Fruit fly (Drosophila melanogaster): ENCODE measurements around the gene CG15024.

The CG15024 gene

dm6 chr3L:4477656-4478254 lies 14.1 kb upstream of the CG15024 start:
- TF ChIP-seq CG9705 (GFP tag; optimal IDR thresholded peaks at IDR 0.05), result no peak
- TF ChIP-seq fru (GFP tag; optimal IDR thresholded peaks at IDR 0.05), result no peak
- TF ChIP-seq HLH106 (tag; optimal IDR thresholded peaks at IDR 0.05), result no peak
- no peak for TF ChIP-seq Hnf4 (GFP tag; optimal IDR thresholded peaks at IDR 0.05)
- TF ChIP-seq br (GFP tag; optimal IDR thresholded peaks at IDR 0.05), result no peak
- no peak for TF ChIP-seq Hr83 (GFP tag; optimal IDR thresholded peaks at IDR 0.05; ENCODE audit: poor library complexity, severe bottlenecking)
- no peak for TF ChIP-seq Sp1 (GFP tag; optimal IDR thresholded peaks at IDR 0.05)
- TF ChIP-seq CrebA (GFP tag; optimal IDR thresholded peaks at IDR 0.05; ENCODE audit: borderline replicate concordance), result no peak
- no peak for TF ChIP-seq foxo (GFP tag; optimal IDR thresholded peaks at IDR 0.05)
- no peak for TF ChIP-seq GATAd (GFP tag; optimal IDR thresholded peaks at IDR 0.05)
- TF ChIP-seq psq (GFP tag; optimal IDR thresholded peaks at IDR 0.05), result no peak
- TF ChIP-seq sage (GFP tag; optimal IDR thresholded peaks at IDR 0.05), result no peak
- no peak for TF ChIP-seq woc (GFP tag; optimal IDR thresholded peaks at IDR 0.05)
- no peak for TF ChIP-seq Abd-B (GFP tag; optimal IDR thresholded peaks at IDR 0.05)
- TF ChIP-seq Dfd (GFP tag; optimal IDR thresholded peaks at IDR 0.05), result no peak

- TF ChIP-seq Jra (GFP tag; optimal IDR thresholded peaks at IDR 0.05) (no peak), lola (GFP tag; optimal IDR thresholded peaks at IDR 0.05) (no peak), h (GFP tag; optimal IDR thresholded peaks at IDR 0.05) (no peak), Dif (GFP tag; optimal IDR thresholded peaks at IDR 0.05; ENCODE audit: partially characterized antibody) (no peak)
These were observed 12.1 kb upstream of the CG15024 start for dm6 chr3L:4475704-4476103.

- TF ChIP-seq OdsH (GFP tag; optimal IDR thresholded peaks at IDR 0.05) (no peak), sv (GFP tag; optimal IDR thresholded peaks at IDR 0.05) (peak; percentile 78), rgr (GFP tag; optimal IDR thresholded peaks at IDR 0.05) (peak; percentile 40), dmrt93B (GFP tag; optimal IDR thresholded peaks at IDR 0.05) (peak; percentile 2), sage (GFP tag; optimal IDR thresholded peaks at IDR 0.05) (no peak), Hr78 (GFP tag; optimal IDR thresholded peaks at IDR 0.05) (no peak), fru (GFP tag; optimal IDR thresholded peaks at IDR 0.05) (no peak), Mio (GFP tag; optimal IDR thresholded peaks at IDR 0.05) (no peak), tai (GFP tag; optimal IDR thresholded peaks at IDR 0.05) (no peak), Vsx2 (GFP tag; optimal IDR thresholded peaks at IDR 0.05; ENCODE audit: partially characterized antibody) (no peak), h (GFP tag; optimal IDR thresholded peaks at IDR 0.05) (peak; percentile 23), CrebA (GFP tag; optimal IDR thresholded peaks at IDR 0.05; ENCODE audit: borderline replicate concordance) (no peak)
These were observed 11.4 kb upstream of the CG15024 start for dm6 chr3L:4474946-4475470.

- TF ChIP-seq lola (GFP tag; optimal IDR thresholded peaks at IDR 0.05) (no peak), Rel (GFP tag; optimal IDR thresholded peaks at IDR 0.05) (no peak), Rel (tag; optimal IDR thresholded peaks at IDR 0.05) (no peak), Dfd (GFP tag; optimal IDR thresholded peaks at IDR 0.05) (no peak)
These were observed 9.1 kb upstream of the CG15024 start, which contains the start of gene CG11349 for dm6 chr3L:4472768-4473167. Gene CG11349 (plus strand): TSS chr3L:4473068.

- TF ChIP-seq lola (GFP tag; optimal IDR thresholded peaks at IDR 0.05) (no peak), Rel (GFP tag; optimal IDR thresholded peaks at IDR 0.05) (no peak), Rel (tag; optimal IDR thresholded peaks at IDR 0.05) (no peak), usp (GFP tag; optimal IDR thresholded peaks at IDR 0.05) (no peak), GATAd (GFP tag; optimal IDR thresholded peaks at IDR 0.05) (no peak)
These were observed 7.8 kb upstream of the CG15024 start, which contains the start of gene CG32248 for dm6 chr3L:4471449-4471848. Gene CG32248 (plus strand): TSS chr3L:4471749.

dm6 chr3L:4469701-4470100 lies 6.1 kb upstream of the CG15024 start, which contains the start of gene CG32249:
Gene CG32249 (plus strand): TSS chr3L:4470001.
- TF ChIP-seq sv (GFP tag; optimal IDR thresholded peaks at IDR 0.05) (no peak), brk (GFP tag; optimal IDR thresholded peaks at IDR 0.05) (no peak), jim (GFP tag; optimal IDR thresholded peaks at IDR 0.05) (no peak), tai (GFP tag; optimal IDR thresholded peaks at IDR 0.05) (no peak), Jra (GFP tag; optimal IDR thresholded peaks at IDR 0.05) (no peak), Hr83 (GFP tag; optimal IDR thresholded peaks at IDR 0.05; ENCODE audit: poor library complexity, severe bottlenecking) (no peak)

Measured in whole organism, wandering third instar larva.